Fruit fly (Drosophila melanogaster): ENCODE measurements around the gene CG11581.

CG11581 gene

DNA sequence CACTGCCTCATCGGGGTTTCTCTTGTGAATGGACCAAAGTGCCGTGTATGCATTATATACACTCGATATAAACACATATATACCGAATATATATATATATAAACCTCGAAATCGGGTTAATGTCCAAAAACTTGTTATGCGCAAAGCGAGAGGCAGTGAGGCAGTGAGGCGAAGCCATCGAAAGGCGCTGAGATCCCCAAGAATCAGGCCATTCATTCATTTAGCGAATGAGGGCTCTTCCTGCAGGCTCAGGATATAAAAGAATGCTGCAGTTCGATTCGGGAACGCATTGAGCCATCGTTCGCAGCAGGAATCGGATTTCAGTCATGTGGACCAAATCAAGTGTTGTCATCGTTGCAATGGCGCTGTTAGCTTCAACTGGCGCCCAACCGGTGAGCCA, 10.2 kb downstream of the CG11581 start, which contains the start of gene CG12481:
TSS of gene CG12481 (plus strand) at position 301 of the 400 bp plus-strand sequence.
- TF ChIP-seq Dll (optimal IDR thresholded peaks at IDR 0.05) (no peak), usp (GFP tag; optimal IDR thresholded peaks at IDR 0.05) (no peak), CG8478 (optimal IDR thresholded peaks at IDR 0.05) (no peak), EcR (GFP tag; optimal IDR thresholded peaks at IDR 0.05) (no peak), pan (optimal IDR thresholded peaks at IDR 0.05) (no peak), psq (optimal IDR thresholded peaks at IDR 0.05) (no peak)

DNA sequence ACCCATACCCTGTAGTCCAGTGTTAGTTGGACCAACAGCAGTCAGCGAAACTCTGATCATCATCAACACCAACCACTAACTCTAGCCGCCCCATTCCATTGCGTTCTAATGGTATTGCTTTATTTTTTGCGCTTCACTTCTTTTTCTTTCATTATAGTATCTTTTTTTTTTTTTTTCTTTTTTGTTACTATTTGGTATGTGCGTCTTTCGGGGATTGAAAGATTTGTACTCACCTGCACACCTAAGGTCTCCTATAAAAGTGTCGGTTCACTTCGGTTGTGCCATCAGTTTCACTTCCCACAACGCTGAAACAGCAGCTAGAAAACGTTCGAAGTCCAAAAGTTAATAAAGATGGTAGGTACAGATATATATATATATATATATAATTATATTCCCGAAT, 12.5 kb downstream of the CG11581 start, which contains the start of gene CG11585:
TSS of gene CG11585 (plus strand) at position 301 of the 400 bp plus-strand sequence.
- TF ChIP-seq CG8478 (optimal IDR thresholded peaks at IDR 0.05) = no peak
- TF ChIP-seq pan (optimal IDR thresholded peaks at IDR 0.05) = no peak
- TF ChIP-seq Dll (optimal IDR thresholded peaks at IDR 0.05) = no peak
- TF ChIP-seq EcR (GFP tag; optimal IDR thresholded peaks at IDR 0.05) = no peak
- TF ChIP-seq usp (GFP tag; optimal IDR thresholded peaks at IDR 0.05) = no peak

DNA sequence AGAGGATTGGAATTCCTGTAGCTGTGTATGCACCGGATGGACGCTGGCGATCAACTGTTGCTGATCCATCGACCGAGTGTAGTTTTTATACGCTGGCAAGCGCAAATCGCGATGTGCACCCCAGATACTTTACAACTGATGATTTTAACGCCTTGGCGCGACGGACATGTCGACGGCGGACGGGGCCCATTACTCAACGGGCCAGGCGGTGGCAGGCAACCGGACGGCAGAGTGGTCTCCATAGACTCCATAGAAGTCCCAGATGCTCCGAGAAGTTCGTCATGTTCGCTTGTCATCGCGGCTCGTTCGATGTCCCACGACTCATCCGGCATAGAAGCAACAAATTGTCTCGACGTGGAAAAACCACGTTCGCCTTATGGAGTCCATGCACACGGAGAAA, 15.2 kb downstream of the CG11581 start, which contains the start of gene CG13403:
TSS of gene CG13403 (minus strand) at position 101 of the 400 bp plus-strand sequence.
- TF ChIP-seq psq (optimal IDR thresholded peaks at IDR 0.05) = no peak
- no peak for TF ChIP-seq Dll (optimal IDR thresholded peaks at IDR 0.05)
- no peak for TF ChIP-seq EcR (GFP tag; optimal IDR thresholded peaks at IDR 0.05)
- TF ChIP-seq usp (GFP tag; optimal IDR thresholded peaks at IDR 0.05) = no peak
- TF ChIP-seq CG8478 (optimal IDR thresholded peaks at IDR 0.05) = no peak
- TF ChIP-seq pan (optimal IDR thresholded peaks at IDR 0.05) = no peak

DNA sequence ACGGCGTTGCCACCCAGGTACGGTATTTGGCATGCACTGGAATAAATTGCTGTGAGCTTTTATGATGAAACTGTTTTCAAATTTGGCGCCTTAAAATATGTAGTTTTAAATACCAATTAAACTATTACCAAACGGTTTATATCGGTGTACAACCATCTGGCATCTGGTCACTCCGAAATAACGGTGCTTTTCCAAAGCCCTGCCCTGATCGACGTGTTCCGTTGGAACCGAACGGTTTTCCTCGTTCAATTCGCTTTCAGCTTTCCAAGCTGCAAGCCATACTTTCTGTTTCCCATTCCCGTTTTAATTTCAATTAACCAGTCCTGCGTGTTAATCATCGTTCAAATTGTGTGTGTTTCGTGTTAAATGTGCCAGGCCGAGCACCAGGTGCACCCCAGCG, 16.3 kb downstream of the CG11581 start, which contains the start of gene yl:
TSS of gene yl (plus strand) at position 202 of the 400 bp plus-strand sequence.
- TF ChIP-seq EcR (GFP tag; optimal IDR thresholded peaks at IDR 0.05) = no peak
- TF ChIP-seq pan (optimal IDR thresholded peaks at IDR 0.05) = no peak
- TF ChIP-seq CG8478 (optimal IDR thresholded peaks at IDR 0.05) = no peak
- no peak for TF ChIP-seq usp (GFP tag; optimal IDR thresholded peaks at IDR 0.05)
- no peak for TF ChIP-seq psq (optimal IDR thresholded peaks at IDR 0.05)
- no peak for TF ChIP-seq Dll (optimal IDR thresholded peaks at IDR 0.05)

DNA sequence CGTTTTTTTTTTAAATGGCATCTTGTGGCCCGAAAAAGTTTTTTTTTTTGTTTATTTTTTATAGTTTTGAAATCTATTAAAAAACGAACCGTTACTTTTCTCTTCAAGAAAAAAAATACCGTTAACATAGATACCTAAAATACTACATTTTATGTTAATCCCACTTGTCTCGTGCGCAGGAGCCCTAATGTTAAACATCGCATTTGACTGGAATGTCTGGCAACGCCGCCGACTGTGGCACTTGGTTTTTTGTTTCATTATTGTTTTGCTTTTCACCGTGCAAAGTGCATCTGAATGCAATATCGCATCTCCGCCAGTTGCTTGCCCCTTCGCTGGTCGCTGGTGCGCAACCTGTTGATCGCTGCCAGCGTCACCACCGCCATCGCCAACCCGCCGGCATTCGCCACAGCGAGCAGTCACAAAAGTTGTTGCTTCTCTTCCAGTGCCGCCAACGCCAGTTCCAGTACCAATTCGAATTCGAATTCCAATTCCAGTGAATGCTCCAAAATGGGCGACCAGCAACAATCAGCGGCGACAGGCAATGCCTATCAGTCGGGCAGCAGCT, 23.3 kb downstream of the CG11581 start, which contains the start of gene CG11590:
TSS of gene CG11590 (plus strand) at position 212 of the 565 bp plus-strand sequence.
- TF ChIP-seq EcR (GFP tag; optimal IDR thresholded peaks at IDR 0.05) = no peak
- no peak for TF ChIP-seq usp (GFP tag; optimal IDR thresholded peaks at IDR 0.05)
- TF ChIP-seq Dll (optimal IDR thresholded peaks at IDR 0.05) = no peak
- TF ChIP-seq CG8478 (optimal IDR thresholded peaks at IDR 0.05) = no peak
- no peak for TF ChIP-seq pan (optimal IDR thresholded peaks at IDR 0.05)
- TF ChIP-seq psq (optimal IDR thresholded peaks at IDR 0.05) = no peak

DNA sequence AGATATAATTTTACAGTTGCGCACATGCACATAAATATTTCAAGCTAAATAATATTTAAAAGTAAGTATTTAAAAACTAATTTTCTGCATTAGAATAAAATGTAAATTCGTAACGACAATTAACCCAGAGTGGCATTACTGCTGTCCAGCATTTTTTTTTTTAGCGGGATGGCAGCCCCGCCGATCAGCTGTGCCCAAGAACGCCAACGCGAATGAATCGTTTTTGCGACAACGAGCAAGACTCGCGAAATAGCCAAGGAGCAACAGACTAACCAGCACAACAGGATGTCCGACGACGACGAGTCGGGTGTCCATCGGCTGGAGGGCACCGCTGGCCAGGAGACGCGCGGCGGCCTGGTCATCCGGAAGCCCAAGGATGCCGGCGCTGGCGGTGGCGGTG, 24.5 kb downstream of the CG11581 start, which contains the start of gene Prp16:
TSS of gene Prp16 (plus strand) at position 185 of the 400 bp plus-strand sequence.
- TF ChIP-seq EcR (GFP tag; optimal IDR thresholded peaks at IDR 0.05) = no peak
- no peak for TF ChIP-seq pan (optimal IDR thresholded peaks at IDR 0.05)
- no peak for TF ChIP-seq psq (optimal IDR thresholded peaks at IDR 0.05)
- no peak for TF ChIP-seq usp (GFP tag; optimal IDR thresholded peaks at IDR 0.05)
- no peak for TF ChIP-seq CG8478 (optimal IDR thresholded peaks at IDR 0.05)

DNA sequence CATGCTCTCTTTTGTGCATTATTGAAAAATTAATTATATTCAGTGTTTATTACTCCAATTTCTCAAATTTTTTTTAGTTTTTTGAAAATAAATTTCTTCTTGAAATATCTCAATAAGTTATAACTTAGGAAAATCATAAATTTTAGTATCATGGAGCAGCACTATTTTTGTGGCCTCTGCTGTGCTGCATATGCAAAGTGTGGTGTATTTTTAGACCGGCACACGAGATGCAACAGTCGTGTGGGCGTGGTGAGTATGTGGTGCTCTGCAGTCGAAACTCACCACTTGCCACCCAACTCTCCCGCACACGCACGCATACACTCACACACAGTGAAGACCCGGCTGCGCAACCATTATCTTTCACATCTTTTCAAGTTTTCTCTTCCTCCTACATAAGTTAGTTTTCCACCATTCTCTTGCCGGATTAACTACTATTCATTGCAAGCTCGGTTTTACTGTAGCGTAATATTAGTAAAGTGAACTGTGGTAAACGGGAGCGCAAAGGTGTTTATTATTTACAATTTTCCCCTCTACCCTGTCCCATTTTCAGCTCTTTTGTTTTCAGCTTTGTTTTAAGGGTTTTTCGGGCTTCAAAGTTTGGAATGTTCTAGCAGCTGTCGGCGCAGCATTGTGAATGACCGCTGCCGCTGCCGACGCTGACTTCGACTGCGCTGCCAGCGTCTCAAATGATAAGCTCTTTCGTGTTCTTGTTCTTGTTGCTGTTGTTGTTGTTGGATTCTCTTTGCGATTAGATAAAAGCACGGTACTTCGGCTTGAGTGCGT, 31.9 kb downstream of the CG11581 start:
- no peak for TF ChIP-seq EcR (GFP tag; optimal IDR thresholded peaks at IDR 0.05)
- TF ChIP-seq psq (optimal IDR thresholded peaks at IDR 0.05) = no peak
- TF ChIP-seq pan (optimal IDR thresholded peaks at IDR 0.05) = no peak
- TF ChIP-seq usp (GFP tag; optimal IDR thresholded peaks at IDR 0.05) = no peak
- TF ChIP-seq CG8478 (optimal IDR thresholded peaks at IDR 0.05) = no peak
- TF ChIP-seq Dll (optimal IDR thresholded peaks at IDR 0.05) = no peak

DNA sequence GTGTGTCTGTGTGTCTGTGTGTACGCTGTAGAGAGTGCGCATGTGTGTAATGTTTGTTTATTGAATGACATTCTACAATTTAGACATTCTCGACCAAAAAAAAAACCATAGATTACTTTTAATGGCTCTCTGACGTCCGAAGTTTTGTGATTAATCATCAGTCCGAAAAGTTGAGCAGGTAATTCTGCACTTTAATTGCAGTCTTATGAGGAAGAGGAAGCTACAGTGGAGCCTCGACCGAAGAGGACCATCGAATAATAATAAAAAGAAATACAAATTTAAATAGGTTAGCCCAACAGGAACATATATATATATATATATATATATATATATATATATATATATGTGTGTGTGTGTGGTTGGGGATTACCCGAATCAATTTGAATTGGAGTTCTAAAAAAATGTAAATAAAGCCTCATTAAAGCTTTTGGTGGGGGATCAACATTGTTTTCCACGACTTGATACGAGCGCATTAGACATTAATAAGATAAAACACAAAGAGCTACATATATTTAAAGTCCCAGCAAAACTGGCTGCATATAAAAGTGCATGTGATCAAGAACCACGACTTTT, 32.6 kb downstream of the CG11581 start:
- TF ChIP-seq Dll (optimal IDR thresholded peaks at IDR 0.05) (no peak), EcR (GFP tag; optimal IDR thresholded peaks at IDR 0.05) (no peak), CG8478 (optimal IDR thresholded peaks at IDR 0.05) (no peak), psq (optimal IDR thresholded peaks at IDR 0.05) (no peak), pan (optimal IDR thresholded peaks at IDR 0.05) (no peak), usp (GFP tag; optimal IDR thresholded peaks at IDR 0.05) (no peak)

DNA sequence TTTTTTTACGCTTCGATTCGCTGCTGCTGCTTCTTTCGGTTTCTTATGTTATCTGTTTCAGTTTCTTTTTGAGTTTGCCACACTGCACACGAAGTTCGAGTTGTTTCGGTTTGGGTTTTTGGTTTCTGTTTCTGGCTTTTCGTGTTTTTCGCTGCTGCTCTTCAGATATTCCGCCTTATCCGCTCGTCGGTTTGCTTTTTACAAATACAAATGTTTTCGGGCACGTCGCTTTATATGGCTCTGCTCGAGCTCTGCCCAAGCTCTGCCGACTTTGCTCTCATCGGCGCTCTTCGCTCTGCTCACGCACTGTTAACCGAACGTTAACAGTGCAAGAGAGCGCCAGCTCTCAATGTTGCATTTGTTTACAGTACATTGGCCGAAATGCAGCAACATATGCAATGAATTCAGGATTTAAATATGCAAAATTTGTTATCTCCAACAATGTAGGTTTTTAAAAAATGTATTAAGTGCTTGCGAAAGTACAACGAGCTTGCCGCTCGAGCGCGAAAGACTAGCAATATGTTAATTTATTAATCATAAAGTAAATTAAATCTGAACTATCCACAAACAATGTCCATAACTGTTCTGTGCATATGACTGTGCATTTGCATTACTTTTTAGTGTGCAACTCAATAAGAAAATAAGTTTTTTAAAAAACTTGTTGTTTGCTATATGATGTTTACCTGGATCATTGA, 34.7 kb downstream of the CG11581 start:
- TF ChIP-seq EcR (GFP tag; optimal IDR thresholded peaks at IDR 0.05) (no peak), Dll (optimal IDR thresholded peaks at IDR 0.05) (peak; percentile 47), CG8478 (optimal IDR thresholded peaks at IDR 0.05) (no peak)

DNA sequence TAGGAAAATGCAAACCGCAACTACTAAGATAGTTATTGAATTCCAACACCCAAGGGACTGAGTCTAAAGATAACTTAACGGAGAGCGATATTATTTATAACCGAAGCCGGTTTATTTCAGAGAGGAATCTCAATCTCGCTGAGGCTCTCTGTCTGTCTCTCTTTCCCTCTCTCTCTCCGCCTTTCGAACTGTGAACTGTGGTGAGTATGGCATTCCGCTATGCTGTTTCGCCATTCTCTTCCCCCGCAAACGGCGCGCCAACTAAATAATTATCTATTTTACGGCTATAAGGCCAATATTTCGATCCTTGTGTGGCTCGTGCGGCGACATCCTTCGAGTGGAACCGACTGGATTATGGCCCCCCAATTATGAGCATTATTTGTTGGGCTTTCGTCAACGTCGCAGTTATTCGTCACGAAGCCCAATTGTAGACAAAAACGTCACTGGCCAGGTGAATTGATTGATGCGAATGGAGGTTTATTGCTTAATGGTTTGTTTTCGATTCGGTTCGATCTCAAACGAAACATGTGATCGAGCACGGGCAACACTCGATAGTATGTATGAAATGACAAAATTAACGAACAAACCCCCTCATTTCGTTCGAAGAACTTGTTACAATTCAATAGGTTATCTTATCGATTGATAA, 35.5 kb downstream of the CG11581 start:
- TF ChIP-seq pan (optimal IDR thresholded peaks at IDR 0.05) (no peak), CG8478 (optimal IDR thresholded peaks at IDR 0.05) (no peak), psq (optimal IDR thresholded peaks at IDR 0.05) (no peak), Dll (optimal IDR thresholded peaks at IDR 0.05) (no peak), EcR (GFP tag; optimal IDR thresholded peaks at IDR 0.05) (no peak), usp (GFP tag; optimal IDR thresholded peaks at IDR 0.05) (no peak)
